Worm (Caenorhabditis elegans): ENCODE measurements around the gene C25G4.3.

The C25G4.3 gene

DNA sequence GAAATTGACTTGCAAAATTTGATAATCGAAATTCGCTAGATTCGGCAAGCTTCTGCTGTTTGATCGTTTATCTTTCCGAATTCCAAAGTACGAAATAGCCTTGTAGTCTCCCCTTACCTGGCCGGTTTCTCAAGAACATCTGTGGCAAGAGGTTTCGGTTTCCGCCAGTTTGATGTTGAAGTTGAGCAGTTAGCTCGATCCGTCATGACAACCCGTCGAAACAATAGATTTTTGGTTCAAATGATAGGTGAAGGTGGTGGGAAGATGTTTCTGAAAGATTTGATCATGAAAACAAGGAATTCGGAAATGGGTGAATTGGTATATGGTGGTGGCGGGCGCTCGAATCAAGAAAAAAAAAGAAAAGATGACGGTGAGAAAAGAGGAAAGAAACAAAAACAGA is 47.2 kb downstream of the C25G4.3 start, which contains the start of gene acs-20:
acs-20 (minus strand) TSS at position 270 of the 400 bp plus-strand sequence.
- TF ChIP-seq K12H6.12 (tag; optimal IDR thresholded peaks at IDR 0.05) (no peak), egrh-3 (GFP tag; IDR thresholded peaks at IDR 0.05) (no peak), Y53G8AR.9 (GFP tag; conservative IDR thresholded peaks at IDR 0.05) (no peak), ceh-79 (tag; optimal IDR thresholded peaks at IDR 0.05) (no peak), Y53F4B.3 (GFP tag; IDR thresholded peaks at IDR 0.05) (no peak), sea-2 (GFP tag; IDR thresholded peaks at IDR 0.05) (no peak), mcd-1 (GFP tag; IDR thresholded peaks at IDR 0.05) (no peak), lir-1 (GFP tag; conservative IDR thresholded peaks at IDR 0.05) (no peak), snpc-1.1 (tag; optimal IDR thresholded peaks at IDR 0.05; ENCODE audit: insufficient read depth) (no peak), ceh-40 (GFP tag; IDR thresholded peaks at IDR 0.05) (no peak), Y67H2A.10 (GFP tag; conservative IDR thresholded peaks at IDR 0.05) (no peak), let-526 (GFP tag; IDR thresholded peaks at IDR 0.05) (no peak), ekl-4 (GFP tag; IDR thresholded peaks at IDR 0.05) (no peak), fkh-3 (tag; optimal IDR thresholded peaks at IDR 0.05) (no peak), ceh-27 (GFP tag; optimal IDR thresholded peaks at IDR 0.05) (no peak), F10E7.11 (tag; optimal IDR thresholded peaks at IDR 0.05) (no peak), sptf-2 (GFP tag; optimal IDR thresholded peaks at IDR 0.05) (no peak)

DNA sequence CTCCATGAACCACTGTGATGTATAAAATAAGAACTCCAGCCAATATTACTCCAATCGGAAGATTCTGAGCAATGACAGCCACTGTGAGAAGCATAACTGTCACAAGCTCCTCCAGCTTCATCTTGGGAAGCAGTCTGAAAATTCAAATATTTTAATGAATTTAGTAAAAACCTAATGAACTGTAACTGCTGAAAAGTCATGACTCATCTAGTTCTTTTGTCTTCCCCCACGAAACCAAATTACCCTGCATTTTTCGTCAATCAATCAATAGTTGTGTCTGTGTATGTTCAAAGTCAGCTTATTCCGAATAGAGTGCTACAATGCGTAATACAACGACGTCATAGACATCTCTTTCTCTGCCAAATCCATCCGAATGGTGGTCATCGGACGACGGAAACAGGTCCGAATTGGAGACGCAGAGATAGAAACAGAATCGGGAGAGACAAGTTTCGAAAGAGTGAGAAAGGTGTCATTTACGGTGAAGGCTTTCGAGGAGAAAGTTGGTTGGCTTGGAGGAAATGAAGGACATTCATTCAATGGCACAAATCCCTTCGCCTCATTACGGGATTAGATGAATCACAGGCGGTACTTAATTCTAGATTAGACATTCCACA is 48.9 kb downstream of the C25G4.3 start:
- TF ChIP-seq lsy-27 (tag; optimal IDR thresholded peaks at IDR 0.05; ENCODE audit: borderline replicate concordance, insufficient read depth) (no peak), Y95B8A.8 (GFP tag; IDR thresholded peaks at IDR 0.05) (no peak), cebp-2 (GFP tag; IDR thresholded peaks at IDR 0.05) (0 out of 2 replicates have a peak, but pooled peaks have one; percentile 41), T07F8.4 (tag; optimal IDR thresholded peaks at IDR 0.05) (no peak), F49E8.2 (tag; optimal IDR thresholded peaks at IDR 0.05; ENCODE audit: insufficient read depth) (no peak), madf-6 (GFP tag; IDR thresholded peaks at IDR 0.05) (no peak), F37B4.10 (GFP tag; IDR thresholded peaks at IDR 0.05) (no peak)

All from whole organism, young adult.